Worm (Caenorhabditis elegans) whole organism, young adult: ENCODE measurements around the gene srbc-6.

ENCODE experiments used
- B0035.1 ChIP-seq: sonication (generic microtip); optimal IDR thresholded peaks from 2 replicates; lab custom pipeline; 2016; ENCODE audit warnings: missing genetic modification characterization, mild to moderate bottlenecking, missing compliant biosample characterization, missing genotype, missing genetic modification reagents
- F22D6.2 ChIP-seq: sonication (generic microtip); optimal IDR thresholded peaks from 2 replicates; lab custom pipeline; 2016; ENCODE audit warnings: mild to moderate bottlenecking, missing genetic modification characterization, missing compliant biosample characterization
- F55B11.4 ChIP-seq: sonication (generic microtip); optimal IDR thresholded peaks from 2 replicates; lab custom pipeline; 2016; ENCODE audit warnings: missing compliant biosample characterization, missing genetic modification characterization, borderline replicate concordance; ENCODE audit not compliant: insufficient read depth
- K12H6.12 ChIP-seq: fragments of 200-800 bp; sonication (Bioruptor generic); optimal IDR thresholded peaks from 2 replicates; lab custom pipeline; 2018; ENCODE audit warnings: mild to moderate bottlenecking, missing genetic modification characterization, missing compliant biosample characterization
- Y95B8A.8 ChIP-seq: fragments of 200-800 bp; sonication (Bioruptor generic); IDR thresholded peaks from 2 replicates; pipeline ENCODE4 v1.3.6; 2022; ENCODE audit warnings: missing genetic modification reagents, missing genetic modification characterization, missing compliant biosample characterization
- ZK185.1 ChIP-seq: sonication (generic microtip); optimal IDR thresholded peaks from 2 replicates; lab custom pipeline; 2016; ENCODE audit warnings: mild to moderate bottlenecking, missing genetic modification characterization, missing compliant biosample characterization; ENCODE audit not compliant: poor library complexity, severe bottlenecking
- aptf-2 ChIP-seq: fragments of 200-800 bp; sonication (Bioruptor generic); conservative IDR thresholded peaks from 2 replicates; pipeline ENCODE4 v1.3.6; 2022; ENCODE audit warnings: missing genetic modification reagents, missing genetic modification characterization, missing compliant biosample characterization
- atf-7 ChIP-seq: sonication (generic microtip); optimal IDR thresholded peaks from 2 replicates; lab custom pipeline; 2017; ENCODE audit warnings: mild to moderate bottlenecking, missing genetic modification characterization, missing compliant biosample characterization
- athp-1 ChIP-seq: sonication (generic microtip); optimal IDR thresholded peaks from 2 replicates; lab custom pipeline; 2017; ENCODE audit warnings: mild to moderate bottlenecking, missing genetic modification characterization, missing compliant biosample characterization
- attf-6 ChIP-seq: fragments of 200-800 bp; sonication (Bioruptor generic); IDR thresholded peaks from 2 replicates; pipeline ENCODE4 v1.3.6; 2022; ENCODE audit warnings: missing genetic modification reagents, missing genetic modification characterization, missing compliant biosample characterization
- bed-2 ChIP-seq: fragments of 200-800 bp; sonication (Bioruptor generic); IDR thresholded peaks from 2 replicates; pipeline ENCODE4 v1.3.6; 2022; ENCODE audit warnings: missing genetic modification reagents, missing genetic modification characterization, missing compliant biosample characterization
- ceh-58 ChIP-seq: fragments of 200-800 bp; sonication (Bioruptor generic); IDR thresholded peaks from 2 replicates; pipeline ENCODE4 v1.3.6; 2022; ENCODE audit warnings: missing genetic modification characterization, missing compliant biosample characterization
- ceh-79 ChIP-seq: sonication (generic microtip); optimal IDR thresholded peaks from 2 replicates; lab custom pipeline; 2017; ENCODE audit warnings: mild to moderate bottlenecking, missing genetic modification characterization, missing compliant biosample characterization
- egl-18 ChIP-seq: fragments of 200-800 bp; sonication (Bioruptor generic); IDR thresholded peaks from 2 replicates; pipeline ENCODE4 v1.3.6; 2022; ENCODE audit warnings: missing genetic modification reagents, missing genetic modification characterization, missing compliant biosample characterization
- egrh-3 ChIP-seq: fragments of 200-800 bp; sonication (Bioruptor generic); IDR thresholded peaks from 2 replicates; pipeline ENCODE4 v1.3.6; 2022; ENCODE audit warnings: missing genetic modification reagents, missing genetic modification characterization, missing compliant biosample characterization
- ekl-4 ChIP-seq: fragments of 200-800 bp; sonication (Bioruptor generic); IDR thresholded peaks from 2 replicates; pipeline ENCODE4 v1.3.6; 2022; ENCODE audit warnings: missing genetic modification reagents, missing genetic modification characterization, missing compliant biosample characterization
- him-1 ChIP-seq: sonication (generic microtip); optimal IDR thresholded peaks from 2 replicates; lab custom pipeline; 2016; ENCODE audit warnings: missing genotype, missing genetic modification reagents, missing genetic modification characterization, missing compliant biosample characterization
- hlh-26 ChIP-seq: fragments of 200-800 bp; sonication (Bioruptor generic); conservative IDR thresholded peaks from 2 replicates; pipeline ENCODE4 v1.3.6; 2022; ENCODE audit warnings: missing genetic modification reagents, missing genetic modification characterization, missing compliant biosample characterization
- hmg-1.2 ChIP-seq: fragments of 200-800 bp; sonication (Bioruptor generic); IDR thresholded peaks from 2 replicates; pipeline ENCODE4 v1.3.6; 2022; ENCODE audit warnings: missing genetic modification reagents, missing genetic modification characterization, missing compliant biosample characterization
- let-607 ChIP-seq, 2 experiments: fragments of 200-800 bp in 1 of 2; sonication (Bioruptor generic) in 1 of 2; sonication (generic microtip) in 1 of 2; optimal IDR thresholded peaks; 2 replicates each; lab custom pipeline; 2016 to 2018; ENCODE audit warnings: mild to moderate bottlenecking in 2 of 2, missing compliant biosample characterization in 2 of 2, missing genetic modification characterization in 2 of 2, moderate library complexity in 2 of 2, missing genotype in 1 of 2
- lin-40 ChIP-seq: sonication (generic microtip); optimal IDR thresholded peaks from 2 replicates; lab custom pipeline; 2016; ENCODE audit warnings: missing genetic modification characterization, mild to moderate bottlenecking, missing compliant biosample characterization, missing genotype, missing genetic modification reagents
- lir-1 ChIP-seq: fragments of 200-800 bp; sonication (Bioruptor generic); conservative IDR thresholded peaks from 2 replicates; pipeline ENCODE4 v1.3.6; 2022; ENCODE audit warnings: missing genetic modification reagents, missing genetic modification characterization, missing compliant biosample characterization
- madf-10 ChIP-seq: sonication (generic microtip); optimal IDR thresholded peaks from 2 replicates; lab custom pipeline; 2016; ENCODE audit warnings: mild to moderate bottlenecking, missing genetic modification characterization, missing compliant biosample characterization
- mcd-1 ChIP-seq: fragments of 200-800 bp; sonication (Bioruptor generic); IDR thresholded peaks from 2 replicates; pipeline ENCODE4 v1.3.6; 2022; ENCODE audit warnings: missing genetic modification reagents, missing genetic modification characterization, missing compliant biosample characterization
- mxl-1 ChIP-seq: sonication (generic microtip); optimal IDR thresholded peaks from 2 replicates; lab custom pipeline; 2016; ENCODE audit warnings: missing genetic modification characterization, missing compliant biosample characterization
- nfyb-1 ChIP-seq: fragments of 200-800 bp; sonication (Bioruptor generic); IDR thresholded peaks from 2 replicates; pipeline ENCODE4 v1.3.6; 2022; ENCODE audit warnings: missing genetic modification reagents, missing genetic modification characterization, missing compliant biosample characterization
- nhr-80 ChIP-seq: sonication (generic microtip); optimal IDR thresholded peaks from 2 replicates; lab custom pipeline; 2016; ENCODE audit warnings: missing genetic modification characterization, missing compliant biosample characterization
- nhr-90 ChIP-seq: sonication (generic microtip); optimal IDR thresholded peaks from 2 replicates; lab custom pipeline; 2016; ENCODE audit warnings: missing genotype, mild to moderate bottlenecking, missing genetic modification characterization, missing compliant biosample characterization
- rcor-1 ChIP-seq: fragments of 200-800 bp; sonication (Bioruptor generic); IDR thresholded peaks from 2 replicates; pipeline ENCODE4 v1.3.6; 2022; ENCODE audit warnings: missing genetic modification reagents, missing genetic modification characterization, missing compliant biosample characterization
- sea-2 ChIP-seq: fragments of 200-800 bp; sonication (Bioruptor generic); IDR thresholded peaks from 2 replicates; pipeline ENCODE4 v1.3.6; 2022; ENCODE audit warnings: missing genetic modification characterization, missing compliant biosample characterization
- snpc-4 ChIP-seq, 5 experiments: fragments of 150-350 bp in 1 of 5; sonication (generic microtip) in 4 of 5; optimal IDR thresholded peaks; 2 replicates each; lab custom pipeline; 2014 to 2018; ENCODE audit warnings: missing genetic modification characterization in 5 of 5, missing biosample characterization in 3 of 5, antibody characterized with exemption in 2 of 5, mild to moderate bottlenecking in 2 of 5, missing compliant biosample characterization in 2 of 5, missing genotype in 2 of 5, moderate library complexity in 2 of 5, missing genetic modification reagents in 1 of 5
- somi-1 ChIP-seq: fragments of 200-800 bp; sonication (Bioruptor generic); optimal IDR thresholded peaks from 2 replicates; lab custom pipeline; 2018; ENCODE audit warnings: mild to moderate bottlenecking, missing genetic modification characterization, missing compliant biosample characterization
- tbp1 ChIP-seq: fragments of 200-800 bp; sonication (Bioruptor generic); optimal IDR thresholded peaks from 2 replicates; lab custom pipeline; 2018; ENCODE audit warnings: mild to moderate bottlenecking, missing genetic modification characterization, missing compliant biosample characterization
- unc-130 ChIP-seq: sonication (generic microtip); optimal IDR thresholded peaks from 2 replicates; lab custom pipeline; 2016; ENCODE audit warnings: missing genetic modification reagents, missing genetic modification characterization, missing compliant biosample characterization
- unc-62 ChIP-seq: fragments of 150-350 bp; optimal IDR thresholded peaks from 2 replicates; lab custom pipeline; 2014; ENCODE audit warnings: missing biosample characterization, missing genetic modification reagents, missing genetic modification characterization
- zfh-2 ChIP-seq: fragments of 200-800 bp; sonication (Bioruptor generic); conservative IDR thresholded peaks from 2 replicates; pipeline ENCODE4 v1.3.6; 2022; ENCODE audit warnings: missing genetic modification reagents, missing genetic modification characterization, missing compliant biosample characterization
- ztf-3 ChIP-seq: fragments of 200-800 bp; sonication (Bioruptor generic); optimal IDR thresholded peaks from 2 replicates; lab custom pipeline; 2018; ENCODE audit warnings: mild to moderate bottlenecking, missing genetic modification characterization, missing compliant biosample characterization
- ztf-6 ChIP-seq: fragments of 200-800 bp; sonication (Bioruptor generic); IDR thresholded peaks from 2 replicates; pipeline ENCODE4 v1.3.6; 2022; ENCODE audit warnings: missing genetic modification reagents, missing genetic modification characterization, missing compliant biosample characterization

The srbc-6 gene

ce11 chrV:3176161-3176560 lies 6.2 kb downstream of the srbc-6 start, which contains the start of gene srab-8:
TSS of gene srab-8 (plus strand) at chrV:3176461.
- TF ChIP-seq let-607 (tag; optimal IDR thresholded peaks at IDR 0.05; lab: Kevin White, UChicago) (no peak), hlh-26 (GFP tag; lab: Robert Waterston, UW) (no peak), F22D6.2 (tag; lab: Kevin White, UChicago) (no peak), athp-1 (no peak), tbp1 (GFP tag; lab: Kevin White, UChicago) (no peak)

- TF ChIP-seq lir-1 (GFP tag; lab: Robert Waterston, UW) (no peak), ztf-3 (GFP tag; lab: Kevin White, UChicago) (no peak), egrh-3 (GFP tag; lab: Robert Waterston, UW) (peak; percentile 78; the same call in 1 of the 2 replicates), ekl-4 (GFP tag; lab: Robert Waterston, UW) (no peak)
These were observed 15.9 kb downstream of the srbc-6 start for ce11 chrV:3185855-3186254.

ce11 chrV:3188043-3188442 lies 18.1 kb downstream of the srbc-6 start, which contains the start of gene lag-2:
TSS of gene lag-2 (plus strand) at chrV:3188343.
- TF ChIP-seq rcor-1 (GFP tag; lab: Robert Waterston, UW), result no peak
- no peak for TF ChIP-seq F22D6.2 (tag; lab: Kevin White, UChicago)
- no peak for TF ChIP-seq zfh-2
- no peak for TF ChIP-seq unc-130 (GFP tag; lab: Kevin White, UChicago)
- TF ChIP-seq F55B11.4 (tag; lab: Kevin White, UChicago), result no peak
- TF ChIP-seq nhr-90 (tag; lab: Kevin White, UChicago), result no peak
- TF ChIP-seq mcd-1, result no peak
- no peak for TF ChIP-seq bed-2 (GFP tag; lab: Robert Waterston, UW)
- TF ChIP-seq aptf-2 (GFP tag; lab: Robert Waterston, UW), result no peak
- no peak for TF ChIP-seq mxl-1 (tag; lab: Kevin White, UChicago)
- TF ChIP-seq unc-62 (GFP tag; lab: Kevin White, UChicago), result no peak
- no peak for TF ChIP-seq B0035.1
- TF ChIP-seq snpc-4 (GFP tag; optimal IDR thresholded peaks at IDR 0.05; lab: Kevin White, UChicago), result no peak
- no peak for TF ChIP-seq snpc-4 (tag; optimal IDR thresholded peaks at IDR 0.05; lab: Kevin White, UChicago)
- TF ChIP-seq K12H6.12 (tag; lab: Kevin White, UChicago), result no peak
- TF ChIP-seq sea-2 (GFP tag; lab: Robert Waterston, UW), result no peak
- no peak for TF ChIP-seq attf-6 (GFP tag; lab: Robert Waterston, UW)
- TF ChIP-seq ztf-6, result no peak
- no peak for TF ChIP-seq him-1
- no peak for TF ChIP-seq ZK185.1 (tag; lab: Kevin White, UChicago)
- TF ChIP-seq tbp1 (GFP tag; lab: Kevin White, UChicago), result no peak

ce11 chrV:3193091-3193608 lies 23.2 kb downstream of the srbc-6 start, which contains the start of the genes Y73C8B.3 and Y73C8B.9:
TSS of gene Y73C8B.3 (minus strand) at chrV:3193237.
TSS of gene Y73C8B.9 (plus strand) at chrV:3193558.
- no peak for TF ChIP-seq K12H6.12 (tag; lab: Kevin White, UChicago)
- peak; percentile 28; the same call in 1 of the 2 replicates for TF ChIP-seq nfyb-1 (GFP tag; lab: Robert Waterston, UW)
- no peak for TF ChIP-seq Y95B8A.8 (GFP tag; lab: Robert Waterston, UW)
- no peak for TF ChIP-seq egl-18 (GFP tag; lab: Robert Waterston, UW)
- TF ChIP-seq ceh-79 (tag; lab: Kevin White, UChicago), result no peak
- peak; percentile 89; the same call in 1 of the 2 replicates for TF ChIP-seq hmg-1.2 (GFP tag; lab: Robert Waterston, UW)
- no peak for TF ChIP-seq ceh-58
- TF ChIP-seq madf-10 (tag; lab: Kevin White, UChicago), result no peak
- TF ChIP-seq athp-1, result no peak
- TF ChIP-seq mcd-1, result peak; percentile 33; the same call in 1 of the 2 replicates
- peak; percentile 6 for TF ChIP-seq atf-7 (tag; lab: Kevin White, UChicago)
- no peak for TF ChIP-seq somi-1 (GFP tag; lab: Kevin White, UChicago)
- no peak for TF ChIP-seq snpc-4 (GFP tag; optimal IDR thresholded peaks at IDR 0.05; lab: Kevin White, UChicago)
- no peak for TF ChIP-seq snpc-4 (tag; optimal IDR thresholded peaks at IDR 0.05; lab: Kevin White, UChicago)
- peak; percentile 5 for TF ChIP-seq lin-40 (tag; lab: Kevin White, UChicago)
- TF ChIP-seq nhr-80 (tag; lab: Kevin White, UChicago), result peak; percentile 52
